Worm (Caenorhabditis elegans): Measurements from ENCODE around the gene cyp-13A5.
A peak's percentile ranks its signal among the peaks of the same experiment; 100 is the strongest.

DNA sequence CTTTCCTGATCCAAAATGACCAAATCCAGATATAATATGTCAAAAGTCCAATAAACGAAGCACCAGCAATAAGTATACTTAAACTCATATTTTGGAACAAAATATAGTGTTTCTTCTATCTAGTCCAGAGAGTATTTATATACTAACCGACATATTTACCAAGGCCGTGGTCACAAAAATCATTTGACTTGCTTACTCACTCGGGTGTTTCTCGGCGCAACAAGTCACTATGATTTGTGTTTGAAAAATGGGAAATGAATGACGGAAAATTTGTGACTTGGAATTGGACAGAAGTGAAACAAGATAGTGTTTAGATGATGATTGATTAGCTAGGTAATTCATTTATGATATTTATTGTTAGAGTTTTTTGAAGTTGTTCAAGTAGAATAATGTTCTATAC, at the start of gene cyp-13A5:
- TF ChIP-seq saeg-2 (GFP tag; IDR thresholded peaks at IDR 0.05): no peak
- TF ChIP-seq ama-1 (optimal IDR thresholded peaks at IDR 0.05): no peak
- no peak for TF ChIP-seq lin-1 (GFP tag; IDR thresholded peaks at IDR 0.05)
- no peak for TF ChIP-seq ceh-44 (GFP tag; IDR thresholded peaks at IDR 0.05)
- TF ChIP-seq nhr-76 (tag; optimal IDR thresholded peaks at IDR 0.05): no peak
- no peak for TF ChIP-seq lin-13 (GFP tag; optimal IDR thresholded peaks at IDR 0.05)
- TF ChIP-seq php-3 (GFP tag; IDR thresholded peaks at IDR 0.05): no peak
- TF ChIP-seq nhr-10 (tag; optimal IDR thresholded peaks at IDR 0.05): no peak
- TF ChIP-seq pha-4 (GFP tag; IDR thresholded peaks at IDR 0.05): no peak
- TF ChIP-seq pha-4 (tag; optimal IDR thresholded peaks at IDR 0.05): no peak
- TF ChIP-seq dve-1 (tag; optimal IDR thresholded peaks at IDR 0.05; ENCODE audit: insufficient read depth): peak; percentile 28
- peak; percentile 73 for TF ChIP-seq nhr-77 (tag; optimal IDR thresholded peaks at IDR 0.05)

All from whole organism, L4 larva.